Fruit fly (Drosophila melanogaster): ENCODE measurements around the gene CG5664.

CG5664 gene

dm6 chr3L:21433098-21433497, 8.1 kb downstream of the CG5664 start, which contains the start of the genes barc and Aef1 (continued):
- TF ChIP-seq Drgx (GFP tag; IDR thresholded peaks at IDR 0.05) (peak; percentile 63), peb (GFP tag; IDR thresholded peaks at IDR 0.05) (peak; percentile 64), pum (GFP tag; optimal IDR thresholded peaks at IDR 0.05) (peak; percentile 87), lmd (GFP tag; IDR thresholded peaks at IDR 0.05) (peak; percentile 94), sug (tag; optimal IDR thresholded peaks at IDR 0.05) (peak; percentile 89), otp (GFP tag; IDR thresholded peaks at IDR 0.05) (peak; percentile 50; the same call in 1 of the 3 replicates), CG12299 (tag; optimal IDR thresholded peaks at IDR 0.05) (peak; percentile 50), lbe (GFP tag; optimal IDR thresholded peaks at IDR 0.05) (no peak), CG3847 (GFP tag; IDR thresholded peaks at IDR 0.05) (peak; percentile 94), CG10565 (GFP tag; optimal IDR thresholded peaks at IDR 0.05) (peak; percentile 46), Hey (tag; optimal IDR thresholded peaks at IDR 0.05) (peak; percentile 47), CG10267 (tag; optimal IDR thresholded peaks at IDR 0.05) (peak; percentile 76), fd3F (GFP tag; optimal IDR thresholded peaks at IDR 0.05) (peak; percentile 80), CG10543 (GFP tag; optimal IDR thresholded peaks at IDR 0.05) (peak; percentile 84), CG2199 (GFP tag; IDR thresholded peaks at IDR 0.05) (peak; percentile 25; the same call in 1 of the 3 replicates), grn (GFP tag; optimal IDR thresholded peaks at IDR 0.05) (no peak), Mes4 (GFP tag; optimal IDR thresholded peaks at IDR 0.05) (peak; percentile 49), kni (GFP tag; optimal IDR thresholded peaks at IDR 0.05) (no peak), CG2120 (GFP tag; optimal IDR thresholded peaks at IDR 0.05) (peak; percentile 95), CG9215 (GFP tag; IDR thresholded peaks at IDR 0.05) (peak; percentile 93), cad (GFP tag; optimal IDR thresholded peaks at IDR 0.05) (no peak), CHES-1-like (GFP tag; optimal IDR thresholded peaks at IDR 0.05) (peak; percentile 80), Opbp (GFP tag; IDR thresholded peaks at IDR 0.05; ENCODE audit: partially characterized antibody) (peak; percentile 84), CG18476 (GFP tag; optimal IDR thresholded peaks at IDR 0.05) (peak; percentile 82), CrebB (tag; optimal IDR thresholded peaks at IDR 0.05) (peak; percentile 59), zfh1 (GFP tag; IDR thresholded peaks at IDR 0.05) (peak; percentile 87), Poxn (GFP tag; IDR thresholded peaks at IDR 0.05) (peak; percentile 77), CG6683 (GFP tag; optimal IDR thresholded peaks at IDR 0.05) (peak; percentile 22), sisA (GFP tag; IDR thresholded peaks at IDR 0.05) (peak; percentile 93), Sox102F (GFP tag; optimal IDR thresholded peaks at IDR 0.05) (peak; percentile 81), Stat92E (GFP tag; optimal IDR thresholded peaks at IDR 0.05) (peak in 1 of 3 experiments; percentile 45), CG8290 (GFP tag; optimal IDR thresholded peaks at IDR 0.05) (peak; percentile 86), CG8290 (tag; optimal IDR thresholded peaks at IDR 0.05) (peak in 1 of 2 experiments; percentile 6), CG3838 (GFP tag; optimal IDR thresholded peaks at IDR 0.05) (peak; percentile 56), CG30431 (GFP tag; optimal IDR thresholded peaks at IDR 0.05) (peak; percentile 77), cas (GFP tag; IDR thresholded peaks at IDR 0.05) (peak; percentile 65; the same call in 1 of the 2 replicates), ftz-f1 (GFP tag; optimal IDR thresholded peaks at IDR 0.05) (peak; percentile 47), org-1 (GFP tag; optimal IDR thresholded peaks at IDR 0.05) (peak; percentile 34), CG18011 (GFP tag; optimal IDR thresholded peaks at IDR 0.05) (peak; percentile 34), BEAF-32 (GFP tag; optimal IDR thresholded peaks at IDR 0.05) (peak; percentile 96), Hr78 (GFP tag; optimal IDR thresholded peaks at IDR 0.05) (no peak), CG7745 (tag; optimal IDR thresholded peaks at IDR 0.05) (no peak), gt (GFP tag; IDR thresholded peaks at IDR 0.05) (peak; percentile 58; the same call in 1 of the 2 replicates), Side (GFP tag; optimal IDR thresholded peaks at IDR 0.05) (peak; percentile 81), gfzf (GFP tag; optimal IDR thresholded peaks at IDR 0.05) (peak; percentile 78), z (GFP tag; IDR thresholded peaks at IDR 0.05) (no peak), CG7987 (GFP tag; optimal IDR thresholded peaks at IDR 0.05) (no peak), B-H1 (GFP tag; IDR thresholded peaks at IDR 0.05) (peak; percentile 79; the same call in 2 of the 3 replicates), jing (GFP tag; optimal IDR thresholded peaks at IDR 0.05) (peak; percentile 40), dm (GFP tag; optimal IDR thresholded peaks at IDR 0.05) (peak; percentile 44), zfh2 (GFP tag; optimal IDR thresholded peaks at IDR 0.05) (peak; percentile 89)
